Fruit fly (Drosophila melanogaster): ENCODE measurements around the gene CG33710.

The CG33710 gene

dm6 chr3L:19928435-19929011 is 24.1 kb downstream of the CG33710 start, which contains the start of the genes CG8004 and RhoGDI (continued):
- TF ChIP-seq CG14710 (tag; optimal IDR thresholded peaks at IDR 0.05) = peak; percentile 88
- TF ChIP-seq HmgZ (tag; optimal IDR thresholded peaks at IDR 0.05) = peak; percentile 75
- peak; percentile 71 for TF ChIP-seq CG9817 (tag; optimal IDR thresholded peaks at IDR 0.05)
- peak; percentile 36 for TF ChIP-seq her (GFP tag; optimal IDR thresholded peaks at IDR 0.05)
- peak; percentile 63 for TF ChIP-seq az2 (GFP tag; optimal IDR thresholded peaks at IDR 0.05)
- TF ChIP-seq CG42726 (GFP tag; IDR thresholded peaks at IDR 0.05; ENCODE audit: partially characterized antibody) = no peak
- peak; percentile 27 for TF ChIP-seq CG18619 (GFP tag; optimal IDR thresholded peaks at IDR 0.05)
- TF ChIP-seq CTCF (GFP tag; optimal IDR thresholded peaks at IDR 0.05) = peak; percentile 4
- peak; percentile 63 for TF ChIP-seq vfl (GFP tag; optimal IDR thresholded peaks at IDR 0.05)
- peak; percentile 79 for TF ChIP-seq CG17802 (tag; optimal IDR thresholded peaks at IDR 0.05)
- TF ChIP-seq CG34422 (GFP tag; IDR thresholded peaks at IDR 0.05) = no peak
- peak; percentile 75 for TF ChIP-seq ems (GFP tag; optimal IDR thresholded peaks at IDR 0.05)
- TF ChIP-seq CG3726 (GFP tag; IDR thresholded peaks at IDR 0.05) = 0 out of 3 replicates have a peak, but pooled peaks have one; percentile 42
- no peak; the same call in none of the 2 replicates for TF ChIP-seq sisA (GFP tag; IDR thresholded peaks at IDR 0.05)
- peak; percentile 70 for TF ChIP-seq CG2712 (tag; optimal IDR thresholded peaks at IDR 0.05)
- no peak for TF ChIP-seq dan (GFP tag; IDR thresholded peaks at IDR 0.05)
- TF ChIP-seq pnt (GFP tag; optimal IDR thresholded peaks at IDR 0.05) = peak; percentile 51
- peak; percentile 64 for TF ChIP-seq CG13894 (tag; optimal IDR thresholded peaks at IDR 0.05)
- TF ChIP-seq CG31365 (tag; optimal IDR thresholded peaks at IDR 0.05) = no peak
- peak; percentile 15 for TF ChIP-seq Nf-YB (GFP tag; optimal IDR thresholded peaks at IDR 0.05)
- TF ChIP-seq toy (GFP tag; IDR thresholded peaks at IDR 0.05) = no peak
- no peak for TF ChIP-seq CG17568 (GFP tag; optimal IDR thresholded peaks at IDR 0.05)
- no peak for TF ChIP-seq Fer1 (GFP tag; optimal IDR thresholded peaks at IDR 0.05)
- TF ChIP-seq Hand (GFP tag; optimal IDR thresholded peaks at IDR 0.05) = no peak
- TF ChIP-seq cas (GFP tag; IDR thresholded peaks at IDR 0.05) = no peak
- TF ChIP-seq CG30431 (GFP tag; optimal IDR thresholded peaks at IDR 0.05) = no peak
- TF ChIP-seq sc (optimal IDR thresholded peaks at IDR 0.05) = no peak
- TF ChIP-seq sc (GFP tag; optimal IDR thresholded peaks at IDR 0.05) = no peak
- TF ChIP-seq Hr39 (optimal IDR thresholded peaks at IDR 0.05) = no peak
- TF ChIP-seq sim (GFP tag; IDR thresholded peaks at IDR 0.05) = no peak
- peak; percentile 27; the same call in 1 of the 3 replicates for TF ChIP-seq CG11695 (GFP tag; IDR thresholded peaks at IDR 0.05)
- TF ChIP-seq en (GFP tag; optimal IDR thresholded peaks at IDR 0.05) = no peak
- TF ChIP-seq kni (GFP tag; optimal IDR thresholded peaks at IDR 0.05) = no peak
- TF ChIP-seq HLHmδ (GFP tag; optimal IDR thresholded peaks at IDR 0.05) = no peak
- peak; percentile 23 for TF ChIP-seq eyg (GFP tag; optimal IDR thresholded peaks at IDR 0.05)
- peak; percentile 82 for TF ChIP-seq CG9932 (GFP tag; IDR thresholded peaks at IDR 0.05)
- TF ChIP-seq so (GFP tag; IDR thresholded peaks at IDR 0.05) = no peak
- TF ChIP-seq Asciz (GFP tag; optimal IDR thresholded peaks at IDR 0.05) = no peak
- peak; percentile 21 for TF ChIP-seq CG12104 (GFP tag; optimal IDR thresholded peaks at IDR 0.05)
- peak; percentile 41 for TF ChIP-seq ab (GFP tag; optimal IDR thresholded peaks at IDR 0.05)
- no peak for TF ChIP-seq Ravus (GFP tag; IDR thresholded peaks at IDR 0.05)
- TF ChIP-seq NfI (GFP tag; optimal IDR thresholded peaks at IDR 0.05) = peak; percentile 54
- no peak for TF ChIP-seq CG1529 (GFP tag; optimal IDR thresholded peaks at IDR 0.05)
- TF ChIP-seq Dll (GFP tag; IDR thresholded peaks at IDR 0.05; ENCODE audit: partially characterized antibody) = no peak; the same call in 3 of the 4 replicates
- peak; percentile 53 for TF ChIP-seq fd96Cb (tag; optimal IDR thresholded peaks at IDR 0.05)
- peak; percentile 53 for TF ChIP-seq Sry-δ (GFP tag; optimal IDR thresholded peaks at IDR 0.05)
- TF ChIP-seq ac (GFP tag; optimal IDR thresholded peaks at IDR 0.05) = no peak
- peak; percentile 77 for TF ChIP-seq slbo (GFP tag; IDR thresholded peaks at IDR 0.05)
- no peak for TF ChIP-seq CG4404 (GFP tag; IDR thresholded peaks at IDR 0.05)
- TF ChIP-seq oc (tag; optimal IDR thresholded peaks at IDR 0.05) = no peak
- TF ChIP-seq gt (GFP tag; IDR thresholded peaks at IDR 0.05) = no peak
- TF ChIP-seq CG32772 (GFP tag; IDR thresholded peaks at IDR 0.05) = 0 out of 2 replicates have a peak, but pooled peaks have one; percentile 32

All from whole organism, embryonic.